Fruit fly (Drosophila melanogaster): ENCODE measurements around the gene CG16965.

- no peak for TF ChIP-seq kay (GFP tag; ENCODE audit: borderline replicate concordance)
- no peak for TF ChIP-seq CG7045 (GFP tag; optimal IDR thresholded peaks at IDR 0.05)
- TF ChIP-seq CG33017 (tag; optimal IDR thresholded peaks at IDR 0.05) = no peak
- peak; percentile 64 for TF ChIP-seq cic (GFP tag; optimal IDR thresholded peaks at IDR 0.05)
- no peak for TF ChIP-seq Mnt (GFP tag; optimal IDR thresholded peaks at IDR 0.05)
- TF ChIP-seq CG11617 (GFP tag; optimal IDR thresholded peaks at IDR 0.05) = no peak
Measured at dm6 chr2L:11981210-11981609, at the start of gene CG16965.
